Worm (Caenorhabditis elegans): ENCODE measurements around the gene F32D1.7.

DNA sequence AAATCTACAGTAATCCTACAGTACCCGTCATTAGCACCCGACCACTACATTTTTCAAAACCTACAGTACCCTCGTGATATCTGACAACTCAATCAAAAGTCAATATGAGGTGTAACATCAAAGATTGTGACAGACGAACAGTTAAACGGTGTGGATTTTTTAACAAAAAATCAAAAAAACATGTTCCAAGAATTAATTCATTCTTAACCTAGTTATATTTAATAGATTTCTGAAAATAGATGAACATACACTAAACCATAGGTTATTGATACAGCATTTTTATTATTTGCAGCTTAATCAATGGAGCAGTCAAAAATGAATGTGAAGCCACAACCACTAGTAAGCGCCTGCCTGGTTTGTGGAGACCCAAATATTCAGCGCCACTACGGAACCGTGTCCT is 31.5 kb upstream of the F32D1.7 start, which contains the start of gene nhr-118:
- no peak for TF ChIP-seq B0310.2 (tag; optimal IDR thresholded peaks at IDR 0.05)
- TF ChIP-seq scrt-1 (GFP tag; IDR thresholded peaks at IDR 0.05): no peak
- TF ChIP-seq hnd-1 (tag; optimal IDR thresholded peaks at IDR 0.05): no peak
- no peak for TF ChIP-seq ets-7 (tag; optimal IDR thresholded peaks at IDR 0.05)
- TF ChIP-seq ceh-13 (GFP tag; optimal IDR thresholded peaks at IDR 0.05): no peak
- TF ChIP-seq hmg-4 (GFP tag; optimal IDR thresholded peaks at IDR 0.05): no peak
- TF ChIP-seq pes-1 (GFP tag; IDR thresholded peaks at IDR 0.05): no peak
- TF ChIP-seq hmbx-1 (tag; optimal IDR thresholded peaks at IDR 0.05): no peak
- TF ChIP-seq ceh-36 (tag; optimal IDR thresholded peaks at IDR 0.05): no peak
- no peak for TF ChIP-seq tra-4 (tag; optimal IDR thresholded peaks at IDR 0.05)
- no peak for TF ChIP-seq ama-1 (optimal IDR thresholded peaks at IDR 0.05)
- no peak for TF ChIP-seq tbx-11 (GFP tag; IDR thresholded peaks at IDR 0.05)
- no peak for TF ChIP-seq tbx-37 (GFP tag; conservative IDR thresholded peaks at IDR 0.05)
